Fruit fly (Drosophila melanogaster) whole organism, embryonic: ENCODE data around the gene CG44158.

Experiments used
- B-H2 ChIP-seq: fragments of 200-800 bp; sonication (Bioruptor generic); optimal IDR thresholded peaks from 2 replicates; lab custom pipeline; 2018; ENCODE audit warnings: missing biosample characterization, mild to moderate bottlenecking, missing genetic modification characterization
- Blimp-1 ChIP-seq: fragments of 200-800 bp; sonication (Bioruptor generic); optimal IDR thresholded peaks from 3 replicates; lab custom pipeline; 2018; ENCODE audit warnings: missing biosample characterization, missing genetic modification characterization, mild to moderate bottlenecking, moderate library complexity, missing genetic modification reagents
- BtbVII ChIP-seq: fragments of 200-800 bp; sonication (Bioruptor generic); optimal IDR thresholded peaks from 3 replicates; lab custom pipeline; 2017; ENCODE audit warnings: missing biosample characterization, mild to moderate bottlenecking, missing genetic modification characterization
- CG10654 ChIP-seq: fragments of 200-800 bp; sonication (Bioruptor generic); optimal IDR thresholded peaks from 2 replicates; lab custom pipeline; 2016; ENCODE audit warnings: missing biosample characterization, missing genetic modification characterization
- CG10959 ChIP-seq: fragments of 200-800 bp; sonication (Bioruptor generic); IDR thresholded peaks from 2 replicates; pipeline ENCODE4 v1.3.6; 2022; ENCODE audit warnings: missing biosample characterization, missing genetic modification characterization
- CG11247 ChIP-seq: fragments of 200-800 bp; sonication (Bioruptor generic); IDR thresholded peaks from 2 replicates; pipeline ENCODE4 v1.3.6; 2022; ENCODE audit warnings: missing biosample characterization, missing genetic modification characterization
- CG12219 ChIP-seq: fragments of 200-800 bp; sonication (Bioruptor generic); optimal IDR thresholded peaks from 3 replicates; lab custom pipeline; 2018; ENCODE audit warnings: missing biosample characterization, mild to moderate bottlenecking, missing genetic modification characterization
- CG14014 ChIP-seq: fragments of 200-800 bp; sonication (Bioruptor generic); IDR thresholded peaks from 2 replicates; pipeline ENCODE4 v1.3.6; 2022; ENCODE audit warnings: missing biosample characterization, missing genetic modification characterization
- CG15479 ChIP-seq: fragments of 200-800 bp; sonication (Bioruptor generic); optimal IDR thresholded peaks from 3 replicates; lab custom pipeline; 2019; ENCODE audit warnings: missing biosample characterization, mild to moderate bottlenecking, missing genetic modification characterization, moderate library complexity
- CG15601 ChIP-seq: fragments of 200-800 bp; sonication (Bioruptor generic); optimal IDR thresholded peaks from 3 replicates; lab custom pipeline; 2019; ENCODE audit warnings: missing biosample characterization, mild to moderate bottlenecking, missing genetic modification characterization, moderate library complexity
- CG16815 ChIP-seq: fragments of 200-800 bp; sonication (Bioruptor generic); optimal IDR thresholded peaks from 3 replicates; lab custom pipeline; 2017; ENCODE audit warnings: missing biosample characterization, mild to moderate bottlenecking, missing genetic modification characterization
- CG16863 ChIP-seq: fragments of 200-800 bp; sonication (Bioruptor generic); optimal IDR thresholded peaks from 3 replicates; lab custom pipeline; 2016; ENCODE audit warnings: missing biosample characterization, missing genetic modification characterization
- CG17328 ChIP-seq: fragments of 200-800 bp; sonication (Bioruptor generic); IDR thresholded peaks from 2 replicates; pipeline ENCODE4 v1.3.6; 2022; ENCODE audit warnings: missing biosample characterization, missing genetic modification characterization
- CG17385 ChIP-seq: fragments of 200-800 bp; sonication (Bioruptor generic); optimal IDR thresholded peaks from 3 replicates; lab custom pipeline; 2018; ENCODE audit warnings: missing biosample characterization, mild to moderate bottlenecking, missing genetic modification characterization
- CG17912 ChIP-seq: fragments of 200-800 bp; sonication (Bioruptor generic); optimal IDR thresholded peaks from 2 replicates; lab custom pipeline; 2018; ENCODE audit warnings: missing biosample characterization, mild to moderate bottlenecking, missing genetic modification characterization
- CG1792 ChIP-seq: fragments of 200-800 bp; sonication (Bioruptor generic); optimal IDR thresholded peaks from 2 replicates; lab custom pipeline; 2016; ENCODE audit warnings: missing biosample characterization, missing genetic modification characterization
- CG2875 ChIP-seq: fragments of 200-800 bp; sonication (Bioruptor generic); optimal IDR thresholded peaks from 2 replicates; lab custom pipeline; 2017; ENCODE audit warnings: missing biosample characterization, mild to moderate bottlenecking, missing genetic modification characterization, missing genetic modification reagents
- CG42726 ChIP-seq: fragments of 200-800 bp; sonication (Bioruptor generic); IDR thresholded peaks from 2 replicates; pipeline ENCODE4 v1.3.6; 2022; ENCODE audit warnings: missing biosample characterization, missing genetic modification characterization; ENCODE audit not compliant: partially characterized antibody
- CG4328 ChIP-seq: fragments of 200-800 bp; sonication (Bioruptor generic); optimal IDR thresholded peaks from 3 replicates; lab custom pipeline; 2017; ENCODE audit warnings: missing biosample characterization, missing genetic modification reagents, missing genetic modification characterization
- CG4424 ChIP-seq: fragments of 200-800 bp; sonication (Bioruptor generic); optimal IDR thresholded peaks from 3 replicates; lab custom pipeline; 2016; ENCODE audit warnings: missing biosample characterization, missing genetic modification characterization
- CG7963 ChIP-seq: fragments of 200-800 bp; sonication (Bioruptor generic); IDR thresholded peaks from 3 replicates; pipeline ENCODE4 v1.3.6; 2022; ENCODE audit warnings: missing biosample characterization, missing genetic modification characterization; ENCODE audit not compliant: partially characterized antibody
- CG7987 ChIP-seq: fragments of 200-800 bp; sonication (Bioruptor generic); optimal IDR thresholded peaks from 2 replicates; lab custom pipeline; 2018; ENCODE audit warnings: missing biosample characterization, mild to moderate bottlenecking, missing genetic modification characterization, moderate library complexity
- CG8089 ChIP-seq: fragments of 200-800 bp; sonication (Bioruptor generic); optimal IDR thresholded peaks from 3 replicates; lab custom pipeline; 2016; ENCODE audit warnings: missing biosample characterization, missing genetic modification characterization
- CG8359 ChIP-seq: fragments of 200-800 bp; sonication (Bioruptor generic); optimal IDR thresholded peaks from 2 replicates; lab custom pipeline; 2017; ENCODE audit warnings: missing biosample characterization, mild to moderate bottlenecking, missing genetic modification characterization, borderline replicate concordance
- D19A ChIP-seq: fragments of 200-800 bp; optimal IDR thresholded peaks from 3 replicates; lab custom pipeline; 2019; ENCODE audit warnings: missing biosample characterization, mild to moderate bottlenecking, missing genetic modification characterization, moderate library complexity
- HHEX ChIP-seq: fragments of 200-800 bp; sonication (Bioruptor generic); optimal IDR thresholded peaks from 3 replicates; lab custom pipeline; 2017; ENCODE audit warnings: missing biosample characterization, mild to moderate bottlenecking, missing genetic modification characterization, missing genetic modification reagents
- Nf-YC ChIP-seq: fragments of 200-800 bp; optimal IDR thresholded peaks from 3 replicates; lab custom pipeline; 2019; ENCODE audit warnings: missing biosample characterization, mild to moderate bottlenecking, missing genetic modification characterization, moderate library complexity
- Poxn ChIP-seq: fragments of 200-800 bp; sonication (Bioruptor generic); IDR thresholded peaks from 2 replicates; pipeline ENCODE4 v1.3.6; 2022; ENCODE audit warnings: missing biosample characterization, missing genetic modification characterization
- Scr ChIP-seq: fragments of 200-800 bp; sonication (Bioruptor generic); IDR thresholded peaks from 2 replicates; pipeline ENCODE4 v1.3.6; 2022; ENCODE audit warnings: missing biosample characterization, missing genetic modification characterization; ENCODE audit not compliant: partially characterized antibody
- Side ChIP-seq: fragments of 200-800 bp; sonication (Bioruptor generic); optimal IDR thresholded peaks from 2 replicates; lab custom pipeline; 2016; ENCODE audit warnings: missing biosample characterization, missing genetic modification characterization
- al ChIP-seq: fragments of 200-800 bp; sonication (Bioruptor generic); IDR thresholded peaks from 2 replicates; pipeline ENCODE4 v1.3.6; 2022; ENCODE audit warnings: missing biosample characterization, missing genetic modification characterization
- amos ChIP-seq: fragments of 200-800 bp; sonication (Bioruptor generic); IDR thresholded peaks from 2 replicates; pipeline ENCODE4 v1.3.6; 2022; ENCODE audit warnings: missing biosample characterization, missing genetic modification characterization; ENCODE audit not compliant: partially characterized antibody
- dimm ChIP-seq: fragments of 200-800 bp; sonication (Bioruptor generic); IDR thresholded peaks from 2 replicates; pipeline ENCODE4 v1.3.6; 2022; ENCODE audit warnings: missing biosample characterization, missing genetic modification characterization
- dmrt11E ChIP-seq: fragments of 200-800 bp; sonication (Bioruptor generic); optimal IDR thresholded peaks from 3 replicates; lab custom pipeline; 2018; ENCODE audit warnings: missing biosample characterization, mild to moderate bottlenecking, missing genetic modification characterization, moderate library complexity
- eve ChIP-seq, 2 experiments: fragments of >200 bp; optimal IDR thresholded peaks; 2 replicates each; lab custom pipeline; 2017; ENCODE audit warnings: missing biosample characterization in 2 of 2, missing genetic modification characterization in 2 of 2
- exex ChIP-seq: fragments of 200-800 bp; sonication (Bioruptor generic); optimal IDR thresholded peaks from 4 replicates; lab custom pipeline; 2018; ENCODE audit warnings: missing biosample characterization, mild to moderate bottlenecking, missing genetic modification characterization, moderate library complexity
- fd64A ChIP-seq: fragments of 200-800 bp; sonication (Bioruptor generic); optimal IDR thresholded peaks from 3 replicates; lab custom pipeline; 2018; ENCODE audit warnings: missing biosample characterization, mild to moderate bottlenecking, missing genetic modification characterization
- ftz-f1 ChIP-seq: fragments of 200-800 bp; sonication (Bioruptor generic); optimal IDR thresholded peaks from 2 replicates; lab custom pipeline; 2016; ENCODE audit warnings: missing biosample characterization, missing genetic modification characterization
- gem ChIP-seq: fragments of 200-800 bp; sonication (Bioruptor generic); optimal IDR thresholded peaks from 2 replicates; lab custom pipeline; 2019; ENCODE audit warnings: missing biosample characterization, mild to moderate bottlenecking, missing genetic modification characterization, moderate library complexity
- mld ChIP-seq: fragments of 200-800 bp; sonication (Bioruptor generic); IDR thresholded peaks from 3 replicates; pipeline ENCODE4 v1.3.6; 2022; ENCODE audit warnings: missing biosample characterization, missing genetic modification characterization; ENCODE audit not compliant: partially characterized antibody
- org-1 ChIP-seq: fragments of 200-800 bp; sonication (Bioruptor generic); optimal IDR thresholded peaks from 2 replicates; lab custom pipeline; 2017; ENCODE audit warnings: missing biosample characterization, missing genetic modification characterization
- pzg ChIP-seq: fragments of 200-800 bp; sonication (Bioruptor generic); optimal IDR thresholded peaks from 3 replicates; lab custom pipeline; 2018; ENCODE audit warnings: missing biosample characterization, mild to moderate bottlenecking, missing genetic modification characterization, moderate library complexity
- ro ChIP-seq: fragments of 200-800 bp; sonication (Bioruptor generic); IDR thresholded peaks from 2 replicates; pipeline ENCODE4 v1.3.6; 2022; ENCODE audit warnings: missing biosample characterization, missing genetic modification characterization
- stwl ChIP-seq: fragments of 200-800 bp; sonication (Bioruptor generic); optimal IDR thresholded peaks from 3 replicates; lab custom pipeline; 2018; ENCODE audit warnings: missing biosample characterization, mild to moderate bottlenecking, missing genetic modification characterization, moderate library complexity
- toy ChIP-seq: fragments of 200-800 bp; sonication (Bioruptor generic); IDR thresholded peaks from 2 replicates; pipeline ENCODE4 v1.3.6; 2022; ENCODE audit warnings: missing biosample characterization, missing genetic modification characterization
- ttk ChIP-seq: fragments of 200-800 bp; sonication (Bioruptor generic); IDR thresholded peaks from 2 replicates; pipeline ENCODE4 v2.1.2; 2022; ENCODE audit warnings: missing biosample characterization, missing genetic modification characterization
- tx ChIP-seq: fragments of 200-800 bp; sonication (Bioruptor generic); optimal IDR thresholded peaks from 2 replicates; lab custom pipeline; 2016; ENCODE audit warnings: missing biosample characterization, missing genetic modification characterization
- vvl ChIP-seq: fragments of 200-800 bp; sonication (Bioruptor generic); IDR thresholded peaks from 2 replicates; pipeline ENCODE4 v1.3.6; 2022; ENCODE audit warnings: missing biosample characterization, missing genetic modification characterization
- wor ChIP-seq: fragments of 200-800 bp; sonication (Bioruptor generic); IDR thresholded peaks from 2 replicates; pipeline ENCODE4 v1.3.6; 2022; ENCODE audit warnings: missing biosample characterization, missing genetic modification characterization
- zfh1 ChIP-seq: fragments of 200-800 bp; sonication (Bioruptor generic); IDR thresholded peaks from 3 replicates; pipeline ENCODE4 v1.3.6; 2022; ENCODE audit warnings: missing biosample characterization, missing genetic modification characterization

Gene CG44158

DNA sequence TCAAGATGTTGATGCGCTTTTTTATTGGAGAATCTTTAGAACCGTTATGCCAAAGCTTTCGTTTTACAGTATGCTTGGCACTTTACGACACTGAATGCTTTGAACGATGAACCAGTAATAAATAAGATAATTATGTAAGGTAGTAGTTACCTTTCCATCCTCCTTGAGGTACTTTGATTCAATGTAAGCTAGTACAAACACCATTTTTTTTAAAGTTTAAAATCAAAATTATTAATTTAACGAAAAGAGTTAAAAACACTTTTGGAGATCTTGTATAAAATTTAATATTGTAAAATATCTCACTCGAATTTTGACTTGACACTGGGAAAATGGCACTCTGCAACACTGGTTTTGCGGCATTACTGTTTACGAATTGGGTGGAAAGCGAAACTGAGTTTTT is 23.2 kb upstream of the CG44158 start, which contains the start of the genes Arp5 and CG7208 (continued):
- TF ChIP-seq dimm (GFP tag; lab: Robert Waterston, UW) (no peak), CG11247 (GFP tag; lab: Robert Waterston, UW) (peak; percentile 39; the same call in 1 of the 2 replicates), eve (GFP tag; optimal IDR thresholded peaks at IDR 0.05; lab: Kevin White, UChicago) (no peak), CG4424 (GFP tag; lab: Kevin White, UChicago) (peak; percentile 49), amos (peak; percentile 38; the same call in 1 of the 2 replicates), org-1 (GFP tag; lab: Kevin White, UChicago) (no peak), vvl (peak; percentile 57), D19A (tag; lab: Kevin White, UChicago) (no peak), CG8359 (GFP tag; lab: Kevin White, UChicago) (no peak), dmrt11E (peak; percentile 34), Blimp-1 (GFP tag; lab: Kevin White, UChicago) (peak; percentile 77), Nf-YC (tag; lab: Kevin White, UChicago) (peak; percentile 65), stwl (tag; lab: Kevin White, UChicago) (peak; percentile 95), fd64A (GFP tag; lab: Kevin White, UChicago) (no peak), tx (GFP tag; lab: Kevin White, UChicago) (peak; percentile 41), CG8089 (GFP tag; lab: Kevin White, UChicago) (no peak), ftz-f1 (GFP tag; lab: Kevin White, UChicago) (no peak), BtbVII (GFP tag; lab: Kevin White, UChicago) (no peak), CG16863 (peak; percentile 30), pzg (GFP tag; lab: Kevin White, UChicago) (peak; percentile 51), CG12219 (GFP tag; lab: Kevin White, UChicago) (peak; percentile 7), CG10654 (GFP tag; lab: Kevin White, UChicago) (peak; percentile 60), CG17385 (GFP tag; lab: Kevin White, UChicago) (peak; percentile 63), CG4328 (peak; percentile 49), CG7987 (GFP tag; lab: Kevin White, UChicago) (peak; percentile 15), wor (GFP tag; lab: Robert Waterston, UW) (0 out of 2 replicates have a peak, but pooled peaks have one; percentile 13), mld (no peak), al (GFP tag; lab: Robert Waterston, UW) (peak; percentile 72), CG1792 (GFP tag; lab: Kevin White, UChicago) (peak; percentile 4), CG14014 (GFP tag; lab: Robert Waterston, UW) (no peak; the same call in none of the 2 replicates), CG16815 (GFP tag; lab: Kevin White, UChicago) (peak; percentile 55), CG17912 (GFP tag; lab: Kevin White, UChicago) (no peak), ttk (GFP tag; lab: Robert Waterston, UW) (no peak), B-H2 (GFP tag; lab: Kevin White, UChicago) (peak; percentile 71), Scr (peak; percentile 40; the same call in 1 of the 2 replicates), CG42726 (GFP tag; lab: Robert Waterston, UW) (no peak), CG15479 (GFP tag; lab: Kevin White, UChicago) (no peak), CG2875 (GFP tag; lab: Kevin White, UChicago) (no peak), CG7963 (no peak), CG17328 (GFP tag; lab: Robert Waterston, UW) (peak; percentile 40; the same call in 1 of the 2 replicates), zfh1 (peak; percentile 39; the same call in 1 of the 3 replicates), Poxn (GFP tag; lab: Robert Waterston, UW) (no peak), gem (tag; lab: Kevin White, UChicago) (no peak), CG10959 (GFP tag; lab: Robert Waterston, UW) (no peak), CG15601 (tag; lab: Kevin White, UChicago) (peak; percentile 67), Side (peak; percentile 38), toy (GFP tag; lab: Robert Waterston, UW) (no peak), exex (tag; lab: Kevin White, UChicago) (no peak), HHEX (GFP tag; lab: Kevin White, UChicago) (peak; percentile 61), ro (GFP tag; lab: Robert Waterston, UW) (peak; percentile 19; the same call in 1 of the 2 replicates)
